Fruit fly (Drosophila melanogaster) whole organism, embryonic: ENCODE results near the gene Mrp5.

Source experiments
- BEAF-32 ChIP-seq: fragments of 200-800 bp; sonication (Bioruptor generic); optimal IDR thresholded peaks from 3 replicates; lab custom pipeline; 2017; ENCODE audit warnings: missing biosample characterization, missing genetic modification characterization, mild to moderate bottlenecking, moderate library complexity, missing genetic modification reagents
- Bteb2 ChIP-seq: fragments of 200-800 bp; sonication (Bioruptor generic); optimal IDR thresholded peaks from 2 replicates; lab custom pipeline; 2016; ENCODE audit warnings: missing biosample characterization, missing genetic modification characterization
- CG10274 ChIP-seq: fragments of 200-800 bp; sonication (Bioruptor generic); optimal IDR thresholded peaks from 3 replicates; lab custom pipeline; 2017; ENCODE audit warnings: missing biosample characterization, mild to moderate bottlenecking, missing genetic modification characterization
- CG10543 ChIP-seq: fragments of 200-800 bp; sonication (Bioruptor generic); optimal IDR thresholded peaks from 3 replicates; lab custom pipeline; 2017; ENCODE audit warnings: missing biosample characterization, mild to moderate bottlenecking, missing genetic modification characterization, moderate library complexity
- CG10654 ChIP-seq: fragments of 200-800 bp; sonication (Bioruptor generic); optimal IDR thresholded peaks from 2 replicates; lab custom pipeline; 2016; ENCODE audit warnings: missing biosample characterization, missing genetic modification characterization
- CG11398 ChIP-seq: fragments of 200-800 bp; sonication (Bioruptor generic); optimal IDR thresholded peaks from 2 replicates; lab custom pipeline; 2016; ENCODE audit warnings: missing biosample characterization, missing genetic modification characterization
- CG11504 ChIP-seq: fragments of 200-800 bp; sonication (Bioruptor generic); optimal IDR thresholded peaks from 3 replicates; lab custom pipeline; 2019; ENCODE audit warnings: missing biosample characterization, mild to moderate bottlenecking, missing genetic modification characterization, moderate library complexity
- CG11696 ChIP-seq: fragments of 200-800 bp; sonication (Bioruptor generic); IDR thresholded peaks from 2 replicates; pipeline ENCODE4 v1.3.6; 2022; ENCODE audit warnings: missing biosample characterization, missing genetic modification characterization
- CG12071 ChIP-seq: fragments of 200-800 bp; sonication (Bioruptor generic); optimal IDR thresholded peaks from 3 replicates; lab custom pipeline; 2018; ENCODE audit warnings: missing biosample characterization, mild to moderate bottlenecking, missing genetic modification characterization
- CG14050 ChIP-seq: fragments of 200-800 bp; sonication (Bioruptor generic); IDR thresholded peaks from 3 replicates; pipeline ENCODE4 v1.3.6; 2022; ENCODE audit warnings: missing biosample characterization, missing genetic modification characterization
- CG14860 ChIP-seq: fragments of 200-800 bp; sonication (Bioruptor generic); IDR thresholded peaks from 3 replicates; pipeline ENCODE4 v1.3.6; 2022; ENCODE audit warnings: missing biosample characterization, missing genetic modification characterization; ENCODE audit not compliant: partially characterized antibody
- CG15514 ChIP-seq: fragments of 200-800 bp; sonication (Bioruptor generic); optimal IDR thresholded peaks from 3 replicates; lab custom pipeline; 2017; ENCODE audit warnings: missing biosample characterization, missing genetic modification characterization, mild to moderate bottlenecking, moderate library complexity, missing genetic modification reagents
- CG15696 ChIP-seq: fragments of 200-800 bp; sonication (Bioruptor generic); optimal IDR thresholded peaks from 2 replicates; lab custom pipeline; 2019; ENCODE audit warnings: missing biosample characterization, mild to moderate bottlenecking, missing genetic modification characterization, moderate library complexity
- CG1602 ChIP-seq: fragments of 200-800 bp; sonication (Bioruptor generic); optimal IDR thresholded peaks from 3 replicates; lab custom pipeline; 2016; ENCODE audit warnings: missing biosample characterization, missing genetic modification characterization
- CG16863 ChIP-seq: fragments of 200-800 bp; sonication (Bioruptor generic); optimal IDR thresholded peaks from 3 replicates; lab custom pipeline; 2016; ENCODE audit warnings: missing biosample characterization, missing genetic modification characterization
- CG17568 ChIP-seq: fragments of 200-800 bp; sonication (Bioruptor generic); optimal IDR thresholded peaks from 2 replicates; lab custom pipeline; 2018; ENCODE audit warnings: missing biosample characterization, mild to moderate bottlenecking, missing genetic modification characterization, moderate library complexity
- CG17802 ChIP-seq: fragments of 200-800 bp; sonication (Bioruptor generic); optimal IDR thresholded peaks from 2 replicates; lab custom pipeline; 2018; ENCODE audit warnings: missing biosample characterization, mild to moderate bottlenecking, missing genetic modification characterization, moderate library complexity
- CG33213 ChIP-seq: fragments of 200-800 bp; sonication (Bioruptor generic); optimal IDR thresholded peaks from 3 replicates; lab custom pipeline; 2016; ENCODE audit warnings: missing biosample characterization, missing genetic modification characterization
- CG3995 ChIP-seq: fragments of 200-800 bp; sonication (Bioruptor generic); optimal IDR thresholded peaks from 3 replicates; lab custom pipeline; 2016; ENCODE audit warnings: missing biosample characterization, missing genetic modification characterization
- CG4360 ChIP-seq: fragments of 200-800 bp; sonication (Bioruptor generic); IDR thresholded peaks from 2 replicates; pipeline ENCODE4 v1.3.6; 2022; ENCODE audit warnings: missing biosample characterization, missing genetic modification characterization
- CG6854 ChIP-seq: fragments of 200-800 bp; sonication (Bioruptor generic); optimal IDR thresholded peaks from 3 replicates; lab custom pipeline; 2017; ENCODE audit warnings: missing biosample characterization, mild to moderate bottlenecking, missing genetic modification characterization
- Chrac-16 ChIP-seq: fragments of 200-800 bp; sonication (Bioruptor generic); optimal IDR thresholded peaks from 3 replicates; lab custom pipeline; 2016; ENCODE audit warnings: missing biosample characterization, missing genetic modification characterization
- H15 ChIP-seq: fragments of 200-800 bp; sonication (Bioruptor generic); IDR thresholded peaks from 3 replicates; pipeline ENCODE4 v1.3.6; 2022; ENCODE audit warnings: missing biosample characterization, missing genetic modification characterization
- HHEX ChIP-seq: fragments of 200-800 bp; sonication (Bioruptor generic); optimal IDR thresholded peaks from 3 replicates; lab custom pipeline; 2017; ENCODE audit warnings: missing biosample characterization, mild to moderate bottlenecking, missing genetic modification characterization, missing genetic modification reagents
- HLH4C ChIP-seq: fragments of 200-800 bp; sonication (Bioruptor generic); IDR thresholded peaks from 3 replicates; pipeline ENCODE4 v1.3.6; 2022; ENCODE audit warnings: missing biosample characterization, missing genetic modification characterization; ENCODE audit not compliant: partially characterized antibody
- Mes4 ChIP-seq: fragments of 200-800 bp; sonication (Bioruptor generic); optimal IDR thresholded peaks from 2 replicates; lab custom pipeline; 2016; ENCODE audit warnings: missing biosample characterization, missing genetic modification characterization
- Side ChIP-seq: fragments of 200-800 bp; sonication (Bioruptor generic); optimal IDR thresholded peaks from 2 replicates; lab custom pipeline; 2016; ENCODE audit warnings: missing biosample characterization, missing genetic modification characterization
- Sry-δ ChIP-seq: fragments of 200-800 bp; sonication (Bioruptor generic); optimal IDR thresholded peaks from 2 replicates; lab custom pipeline; 2016; ENCODE audit warnings: missing biosample characterization, missing genetic modification characterization
- Tbp ChIP-seq: fragments of >200 bp; optimal IDR thresholded peaks from 2 replicates; lab custom pipeline; 2018; ENCODE audit warnings: missing biosample characterization, missing genetic modification characterization
- amos ChIP-seq: fragments of 200-800 bp; sonication (Bioruptor generic); IDR thresholded peaks from 2 replicates; pipeline ENCODE4 v1.3.6; 2022; ENCODE audit warnings: missing biosample characterization, missing genetic modification characterization; ENCODE audit not compliant: partially characterized antibody
- bbx ChIP-seq: fragments of 200-800 bp; sonication (Bioruptor generic); IDR thresholded peaks from 2 replicates; pipeline ENCODE4 v1.3.6; 2022; ENCODE audit warnings: missing biosample characterization, missing genetic modification characterization; ENCODE audit not compliant: partially characterized antibody
- bigmax ChIP-seq: fragments of 200-800 bp; sonication (Bioruptor generic); optimal IDR thresholded peaks from 2 replicates; lab custom pipeline; 2018; ENCODE audit warnings: missing biosample characterization, mild to moderate bottlenecking, missing genetic modification characterization
- croc ChIP-seq: fragments of 200-800 bp; sonication (Bioruptor generic); conservative IDR thresholded peaks from 3 replicates; pipeline ENCODE4 v1.3.6; 2022; ENCODE audit warnings: missing biosample characterization, missing genetic modification characterization
- dati ChIP-seq: fragments of 200-800 bp; sonication (Bioruptor generic); IDR thresholded peaks from 2 replicates; pipeline ENCODE4 v1.3.6; 2022; ENCODE audit warnings: missing biosample characterization, missing genetic modification characterization
- emc ChIP-seq: fragments of 200-800 bp; sonication (Bioruptor generic); optimal IDR thresholded peaks from 2 replicates; lab custom pipeline; 2016; ENCODE audit warnings: missing biosample characterization, missing genetic modification characterization
- exex ChIP-seq: fragments of 200-800 bp; sonication (Bioruptor generic); optimal IDR thresholded peaks from 4 replicates; lab custom pipeline; 2018; ENCODE audit warnings: missing biosample characterization, mild to moderate bottlenecking, missing genetic modification characterization, moderate library complexity
- fru ChIP-seq: fragments of >200 bp; optimal IDR thresholded peaks from 2 replicates; lab custom pipeline; 2017
- lilli ChIP-seq: fragments of 200-800 bp; sonication (Bioruptor generic); optimal IDR thresholded peaks from 3 replicates; lab custom pipeline; 2016; ENCODE audit warnings: missing biosample characterization, missing genetic modification characterization
- luna ChIP-seq: fragments of 200-800 bp; sonication (Bioruptor generic); optimal IDR thresholded peaks from 2 replicates; lab custom pipeline; 2016; ENCODE audit warnings: missing biosample characterization, missing genetic modification characterization
- phol ChIP-seq: fragments of 200-800 bp; sonication (Bioruptor generic); optimal IDR thresholded peaks from 3 replicates; lab custom pipeline; 2018; ENCODE audit warnings: missing biosample characterization, mild to moderate bottlenecking, missing genetic modification characterization, moderate library complexity
- prd ChIP-seq, 3 experiments: fragments of >200 bp in 2 of 3; fragments of 200-800 bp in 1 of 3; sonication (Bioruptor generic) in 1 of 3; optimal IDR thresholded peaks in 2 of 3; IDR thresholded peaks in 1 of 3; 2 replicates in 2 of 3; 3 replicates in 1 of 3; pipeline versions ENCODE4 v1.3.6 to Lab custom; 2017 to 2022; ENCODE audit warnings: missing biosample characterization in 1 of 3, missing genetic modification characterization in 1 of 3
- pros ChIP-seq: fragments of 200-800 bp; sonication (Bioruptor generic); optimal IDR thresholded peaks from 3 replicates; lab custom pipeline; 2019; ENCODE audit warnings: missing biosample characterization, mild to moderate bottlenecking, missing genetic modification characterization, moderate library complexity
- rib ChIP-seq: fragments of 200-800 bp; sonication (Bioruptor generic); IDR thresholded peaks from 2 replicates; pipeline ENCODE4 v1.3.6; 2022; ENCODE audit warnings: missing biosample characterization, missing genetic modification characterization
- sens ChIP-seq: fragments of 200-800 bp; sonication (Bioruptor generic); peaks from one replicate; lab custom pipeline; 2016; ENCODE audit warnings: missing biosample characterization, missing genetic modification characterization
- sqz ChIP-seq: fragments of 200-800 bp; sonication (Bioruptor generic); optimal IDR thresholded peaks from 3 replicates; lab custom pipeline; 2018; ENCODE audit warnings: missing biosample characterization, mild to moderate bottlenecking, missing genetic modification characterization
- tll ChIP-seq, 2 experiments: fragments of 200-800 bp in 1 of 2; fragments of >200 bp in 1 of 2; sonication (Bioruptor generic) in 1 of 2; optimal IDR thresholded peaks; 2 replicates each; lab custom pipeline; 2017 to 2019; ENCODE audit warnings: missing biosample characterization in 2 of 2, missing genetic modification characterization in 2 of 2, mild to moderate bottlenecking in 1 of 2, moderate library complexity in 1 of 2
- trem ChIP-seq: fragments of 200-800 bp; optimal IDR thresholded peaks from 3 replicates; lab custom pipeline; 2019; ENCODE audit warnings: missing biosample characterization, mild to moderate bottlenecking, missing genetic modification characterization, moderate library complexity
- trh ChIP-seq: fragments of 200-800 bp; sonication (Bioruptor generic); optimal IDR thresholded peaks from 2 replicates; lab custom pipeline; 2016; ENCODE audit warnings: missing biosample characterization, missing genetic modification characterization
- yki ChIP-seq: fragments of >200 bp; optimal IDR thresholded peaks from 3 replicates; lab custom pipeline; 2018
- zen2 ChIP-seq: fragments of 200-800 bp; sonication (Bioruptor generic); IDR thresholded peaks from 3 replicates; pipeline ENCODE4 v1.3.6; 2022; ENCODE audit warnings: missing biosample characterization, missing genetic modification characterization; ENCODE audit not compliant: partially characterized antibody

Gene Mrp5

dm6 chr3R:19880431-19880939 is 5.0 kb upstream of the Mrp5 start (continued):
- no peak for TF ChIP-seq H15 (GFP tag; lab: Robert Waterston, UW)
- no peak for TF ChIP-seq CG15696 (tag; lab: Kevin White, UChicago)
- no peak for TF ChIP-seq Bteb2 (GFP tag; lab: Kevin White, UChicago)
- TF ChIP-seq CG17568 (GFP tag; lab: Kevin White, UChicago): no peak
- TF ChIP-seq prd (optimal IDR thresholded peaks at IDR 0.05; lab: Kevin White, UChicago): no peak
- TF ChIP-seq prd (GFP tag; IDR thresholded peaks at IDR 0.05; lab: Robert Waterston, UW): peak; percentile 20; the same call in 1 of the 3 replicates
- TF ChIP-seq pros (GFP tag; lab: Kevin White, UChicago): no peak
- peak; percentile 74 for TF ChIP-seq CG10543
- TF ChIP-seq CG16863 (GFP tag; lab: Kevin White, UChicago): peak; percentile 18
- no peak for TF ChIP-seq BEAF-32 (GFP tag; lab: Kevin White, UChicago)
- peak; percentile 58 for TF ChIP-seq Side (GFP tag; lab: Kevin White, UChicago)
- peak; percentile 56 for TF ChIP-seq phol (tag; lab: Kevin White, UChicago)
- peak; percentile 66 for TF ChIP-seq lilli
- TF ChIP-seq CG11504 (tag; lab: Kevin White, UChicago): peak; percentile 71
- TF ChIP-seq Tbp (GFP tag; lab: Kevin White, UChicago): no peak
- TF ChIP-seq tll (GFP tag; optimal IDR thresholded peaks at IDR 0.05; lab: Kevin White, UChicago): no peak
- TF ChIP-seq exex (tag; lab: Kevin White, UChicago): peak; percentile 44
- peak; percentile 82 for TF ChIP-seq CG11696 (GFP tag; lab: Robert Waterston, UW)
- no peak for TF ChIP-seq amos
- TF ChIP-seq bigmax: no peak
- no peak for TF ChIP-seq HLH4C (GFP tag; lab: Robert Waterston, UW)
- TF ChIP-seq CG10274 (GFP tag; lab: Kevin White, UChicago): no peak
- TF ChIP-seq bbx (GFP tag; lab: Robert Waterston, UW): no peak
- TF ChIP-seq Mes4: no peak
- TF ChIP-seq CG11398 (GFP tag; lab: Kevin White, UChicago): no peak
- no peak for TF ChIP-seq CG33213 (GFP tag; lab: Kevin White, UChicago)
- peak; percentile 13 for TF ChIP-seq CG1602 (GFP tag; lab: Kevin White, UChicago)
- peak; percentile 26 for TF ChIP-seq CG15514 (GFP tag; lab: Kevin White, UChicago)
- peak; percentile 44; the same call in 2 of the 3 replicates for TF ChIP-seq CG14050 (GFP tag; lab: Robert Waterston, UW)
- TF ChIP-seq luna (GFP tag; lab: Kevin White, UChicago): no peak
- TF ChIP-seq CG12071 (GFP tag; lab: Kevin White, UChicago): no peak
- TF ChIP-seq trh (GFP tag; lab: Kevin White, UChicago): peak; percentile 4
- no peak; the same call in 2 of the 3 replicates for TF ChIP-seq croc (GFP tag; lab: Robert Waterston, UW)
- TF ChIP-seq CG17802 (tag; lab: Kevin White, UChicago): peak; percentile 1
- TF ChIP-seq fru (lab: Kevin White, UChicago): no peak
- TF ChIP-seq zen2: no peak
- no peak for TF ChIP-seq Chrac-16 (GFP tag; lab: Kevin White, UChicago)
- TF ChIP-seq rib (GFP tag; lab: Robert Waterston, UW): no peak
- no peak for TF ChIP-seq emc
- no peak for TF ChIP-seq yki (lab: Kevin White, UChicago)
- TF ChIP-seq sens: peak; percentile 79
- TF ChIP-seq CG10654: peak; percentile 20
- peak; percentile 22 for TF ChIP-seq CG6854 (GFP tag; lab: Kevin White, UChicago)
- TF ChIP-seq Sry-δ: no peak
- peak; percentile 46 for TF ChIP-seq HHEX (GFP tag; lab: Kevin White, UChicago)
- no peak for TF ChIP-seq CG14860 (GFP tag; lab: Robert Waterston, UW)
- TF ChIP-seq CG4360 (GFP tag; lab: Robert Waterston, UW): peak; percentile 62
- TF ChIP-seq trem (tag; lab: Kevin White, UChicago): no peak
- 0 out of 2 replicates have a peak, but pooled peaks have one; percentile 3 for TF ChIP-seq dati
- TF ChIP-seq CG3995: no peak
- TF ChIP-seq sqz (GFP tag; lab: Kevin White, UChicago): peak; percentile 59
